Worm (Caenorhabditis elegans) whole organism, young adult: ENCODE measurements around the gene VM106R.1.

Experiments used
- B0019.2 ChIP-seq: fragments of 200-800 bp; sonication (Bioruptor generic); conservative IDR thresholded peaks from 2 replicates; pipeline ENCODE4 v1.3.6; 2022; ENCODE audit warnings: missing genetic modification reagents, missing genetic modification characterization, missing compliant biosample characterization
- B0035.1 ChIP-seq: sonication (generic microtip); optimal IDR thresholded peaks from 2 replicates; lab custom pipeline; 2016; ENCODE audit warnings: missing genetic modification characterization, mild to moderate bottlenecking, missing compliant biosample characterization, missing genotype, missing genetic modification reagents
- B0336.3 ChIP-seq: fragments of 200-800 bp; sonication (Bioruptor generic); IDR thresholded peaks from 2 replicates; pipeline ENCODE4 v1.3.6; 2022; ENCODE audit warnings: missing genetic modification characterization, missing compliant biosample characterization
- F10E7.11 ChIP-seq: sonication (generic microtip); optimal IDR thresholded peaks from 2 replicates; lab custom pipeline; 2017; ENCODE audit warnings: mild to moderate bottlenecking, missing genetic modification characterization, moderate library complexity, missing compliant biosample characterization
- F23B12.7 ChIP-seq: sonication (generic microtip); optimal IDR thresholded peaks from 2 replicates; lab custom pipeline; 2017; ENCODE audit warnings: missing genetic modification characterization, mild to moderate bottlenecking, missing compliant biosample characterization, antibody characterized with exemption, moderate library complexity; ENCODE audit not compliant: insufficient read depth
- F49E8.2 ChIP-seq: sonication (generic microtip); optimal IDR thresholded peaks from 3 replicates; lab custom pipeline; 2017; ENCODE audit warnings: missing genetic modification characterization, mild to moderate bottlenecking, missing compliant biosample characterization, antibody characterized with exemption, moderate library complexity; ENCODE audit not compliant: insufficient read depth
- F52B5.7 ChIP-seq: sonication (generic microtip); optimal IDR thresholded peaks from 2 replicates; lab custom pipeline; 2016; ENCODE audit warnings: mild to moderate bottlenecking, missing genetic modification characterization, missing compliant biosample characterization
- T26A5.8 ChIP-seq: sonication (generic microtip); optimal IDR thresholded peaks from 2 replicates; lab custom pipeline; 2016; ENCODE audit warnings: missing genetic modification characterization, missing compliant biosample characterization
- Y53F4B.3 ChIP-seq: fragments of 200-800 bp; sonication (Bioruptor generic); IDR thresholded peaks from 2 replicates; pipeline ENCODE4 v1.3.6; 2022; ENCODE audit warnings: missing genetic modification reagents, missing genetic modification characterization, missing compliant biosample characterization
- Y53G8AR.9 ChIP-seq: fragments of 200-800 bp; sonication (Bioruptor generic); conservative IDR thresholded peaks from 2 replicates; pipeline ENCODE4 v1.3.6; 2022; ENCODE audit warnings: missing genetic modification reagents, missing genetic modification characterization, missing compliant biosample characterization
- Y56A3A.18 ChIP-seq: fragments of 200-800 bp; sonication (Bioruptor generic); IDR thresholded peaks from 2 replicates; pipeline ENCODE4 v1.3.6; 2022; ENCODE audit warnings: missing genetic modification reagents, missing genetic modification characterization, missing compliant biosample characterization
- Y95B8A.8 ChIP-seq: fragments of 200-800 bp; sonication (Bioruptor generic); IDR thresholded peaks from 2 replicates; pipeline ENCODE4 v1.3.6; 2022; ENCODE audit warnings: missing genetic modification reagents, missing genetic modification characterization, missing compliant biosample characterization
- attf-6 ChIP-seq: fragments of 200-800 bp; sonication (Bioruptor generic); IDR thresholded peaks from 2 replicates; pipeline ENCODE4 v1.3.6; 2022; ENCODE audit warnings: missing genetic modification reagents, missing genetic modification characterization, missing compliant biosample characterization
- cebp-1 ChIP-seq, 2 experiments: fragments of 200-800 bp in 1 of 2; sonication (Bioruptor generic) in 1 of 2; sonication (generic microtip) in 1 of 2; IDR thresholded peaks in 1 of 2; optimal IDR thresholded peaks in 1 of 2; 2 replicates each; pipeline versions ENCODE4 v1.3.6 to Lab custom; 2017 to 2022; ENCODE audit warnings: missing compliant biosample characterization in 2 of 2, missing genetic modification characterization in 2 of 2, mild to moderate bottlenecking in 1 of 2, missing genetic modification reagents in 1 of 2, moderate library complexity in 1 of 2
- cebp-2 ChIP-seq: fragments of 200-800 bp; sonication (Bioruptor generic); IDR thresholded peaks from 2 replicates; pipeline ENCODE4 v1.3.6; 2022; ENCODE audit warnings: missing genetic modification characterization, missing compliant biosample characterization
- ceh-27 ChIP-seq: fragments of 200-800 bp; sonication (Bioruptor generic); optimal IDR thresholded peaks from 2 replicates; lab custom pipeline; 2018; ENCODE audit warnings: mild to moderate bottlenecking, missing genetic modification characterization, moderate library complexity, missing compliant biosample characterization
- ceh-40 ChIP-seq: fragments of 200-800 bp; sonication (Bioruptor generic); IDR thresholded peaks from 2 replicates; pipeline ENCODE4 v1.3.6; 2022; ENCODE audit warnings: missing genetic modification characterization, missing compliant biosample characterization
- dpff-1 ChIP-seq: sonication (generic microtip); optimal IDR thresholded peaks from 2 replicates; lab custom pipeline; 2017; ENCODE audit warnings: mild to moderate bottlenecking, missing genetic modification characterization, missing compliant biosample characterization
- dpl-1 ChIP-seq: fragments of 150-350 bp; optimal IDR thresholded peaks from 2 replicates; lab custom pipeline; 2014; ENCODE audit warnings: missing biosample characterization, missing genetic modification reagents, missing genetic modification characterization
- efl-1 ChIP-seq: fragments of 150-350 bp; optimal IDR thresholded peaks from 2 replicates; lab custom pipeline; 2014; ENCODE audit warnings: missing biosample characterization, missing genetic modification reagents, missing genetic modification characterization
- egl-18 ChIP-seq: fragments of 200-800 bp; sonication (Bioruptor generic); IDR thresholded peaks from 2 replicates; pipeline ENCODE4 v1.3.6; 2022; ENCODE audit warnings: missing genetic modification reagents, missing genetic modification characterization, missing compliant biosample characterization
- egl-44 ChIP-seq: fragments of 200-800 bp; sonication (Bioruptor generic); IDR thresholded peaks from 2 replicates; pipeline ENCODE4 v1.3.6; 2022; ENCODE audit warnings: missing genetic modification reagents, missing genetic modification characterization, missing compliant biosample characterization
- ekl-4 ChIP-seq: fragments of 200-800 bp; sonication (Bioruptor generic); IDR thresholded peaks from 2 replicates; pipeline ENCODE4 v1.3.6; 2022; ENCODE audit warnings: missing genetic modification reagents, missing genetic modification characterization, missing compliant biosample characterization
- ets-4 ChIP-seq: fragments of 200-800 bp; sonication (Bioruptor generic); optimal IDR thresholded peaks from 2 replicates; lab custom pipeline; 2018; ENCODE audit warnings: mild to moderate bottlenecking, missing genetic modification characterization, missing compliant biosample characterization
- gei-17 ChIP-seq: fragments of 200-800 bp; sonication (Bioruptor generic); optimal IDR thresholded peaks from 2 replicates; lab custom pipeline; 2018; ENCODE audit warnings: mild to moderate bottlenecking, missing genetic modification characterization, missing compliant biosample characterization
- hrde-1 ChIP-seq: sonication (generic microtip); optimal IDR thresholded peaks from 2 replicates; lab custom pipeline; 2016; ENCODE audit warnings: missing genetic modification characterization, mild to moderate bottlenecking, missing compliant biosample characterization, moderate library complexity, missing genotype, missing genetic modification reagents, borderline replicate concordance
- hsf-1 ChIP-seq: fragments of 200-800 bp; sonication (Bioruptor generic); IDR thresholded peaks from 2 replicates; pipeline ENCODE4 v1.3.6; 2022; ENCODE audit warnings: missing genetic modification reagents, missing genetic modification characterization, missing compliant biosample characterization
- let-526 ChIP-seq: fragments of 200-800 bp; sonication (Bioruptor generic); IDR thresholded peaks from 2 replicates; pipeline ENCODE4 v1.3.6; 2022; ENCODE audit warnings: missing genetic modification reagents, missing genetic modification characterization, missing compliant biosample characterization
- lin-40 ChIP-seq: sonication (generic microtip); optimal IDR thresholded peaks from 2 replicates; lab custom pipeline; 2016; ENCODE audit warnings: missing genetic modification characterization, mild to moderate bottlenecking, missing compliant biosample characterization, missing genotype, missing genetic modification reagents
- lin-54 ChIP-seq: fragments of 200-800 bp; sonication (Bioruptor generic); optimal IDR thresholded peaks from 2 replicates; lab custom pipeline; 2018; ENCODE audit warnings: mild to moderate bottlenecking, missing genetic modification characterization, missing compliant biosample characterization
- lsl-1 ChIP-seq: fragments of 200-800 bp; sonication (Bioruptor generic); optimal IDR thresholded peaks from 2 replicates; lab custom pipeline; 2018; ENCODE audit warnings: mild to moderate bottlenecking, missing genetic modification characterization, moderate library complexity, missing compliant biosample characterization
- mcd-1 ChIP-seq: fragments of 200-800 bp; sonication (Bioruptor generic); IDR thresholded peaks from 2 replicates; pipeline ENCODE4 v1.3.6; 2022; ENCODE audit warnings: missing genetic modification reagents, missing genetic modification characterization, missing compliant biosample characterization
- mel-28 ChIP-seq: sonication (generic microtip); optimal IDR thresholded peaks from 2 replicates; lab custom pipeline; 2016; ENCODE audit warnings: borderline replicate concordance, mild to moderate bottlenecking, missing genetic modification characterization, missing compliant biosample characterization
- mes-4 ChIP-seq: sonication (generic microtip); optimal IDR thresholded peaks from 2 replicates; lab custom pipeline; 2016; ENCODE audit warnings: missing genotype, missing genetic modification characterization, missing compliant biosample characterization
- nfya-1 ChIP-seq: sonication (generic microtip); optimal IDR thresholded peaks from 2 replicates; lab custom pipeline; 2017; ENCODE audit warnings: antibody characterized with exemption, missing compliant biosample characterization, missing genetic modification characterization, borderline replicate concordance; ENCODE audit not compliant: insufficient read depth
- nhr-179 ChIP-seq: sonication (generic microtip); optimal IDR thresholded peaks from 2 replicates; lab custom pipeline; 2016; ENCODE audit warnings: mild to moderate bottlenecking, missing genetic modification characterization, missing compliant biosample characterization
- rec-8 ChIP-seq, 2 experiments: sonication (generic microtip); optimal IDR thresholded peaks; 2 replicates each; lab custom pipeline; 2016; ENCODE audit warnings: mild to moderate bottlenecking in 2 of 2, missing genetic modification characterization in 2 of 2, missing genetic modification reagents in 2 of 2, missing genotype in 2 of 2, missing biosample characterization in 1 of 2, missing compliant biosample characterization in 1 of 2, moderate library complexity in 1 of 2
- snpc-1.1 ChIP-seq: sonication (generic microtip); optimal IDR thresholded peaks from 2 replicates; lab custom pipeline; 2017; ENCODE audit warnings: missing genetic modification characterization, mild to moderate bottlenecking, missing compliant biosample characterization, antibody characterized with exemption, moderate library complexity, missing genotype, missing genetic modification reagents; ENCODE audit not compliant: insufficient read depth
- somi-1 ChIP-seq: fragments of 200-800 bp; sonication (Bioruptor generic); optimal IDR thresholded peaks from 2 replicates; lab custom pipeline; 2018; ENCODE audit warnings: mild to moderate bottlenecking, missing genetic modification characterization, missing compliant biosample characterization
- sptf-2 ChIP-seq: fragments of 200-800 bp; sonication (Bioruptor generic); optimal IDR thresholded peaks from 2 replicates; lab custom pipeline; 2018; ENCODE audit warnings: mild to moderate bottlenecking, missing genetic modification characterization, missing compliant biosample characterization
- tbp1 ChIP-seq: fragments of 200-800 bp; sonication (Bioruptor generic); optimal IDR thresholded peaks from 2 replicates; lab custom pipeline; 2018; ENCODE audit warnings: mild to moderate bottlenecking, missing genetic modification characterization, missing compliant biosample characterization
- zfh-2 ChIP-seq: fragments of 200-800 bp; sonication (Bioruptor generic); conservative IDR thresholded peaks from 2 replicates; pipeline ENCODE4 v1.3.6; 2022; ENCODE audit warnings: missing genetic modification reagents, missing genetic modification characterization, missing compliant biosample characterization
- ztf-25 ChIP-seq: fragments of 200-800 bp; sonication (Bioruptor generic); IDR thresholded peaks from 2 replicates; pipeline ENCODE4 v1.3.6; 2022; ENCODE audit warnings: missing genetic modification reagents, missing genetic modification characterization, missing compliant biosample characterization

Gene VM106R.1

DNA sequence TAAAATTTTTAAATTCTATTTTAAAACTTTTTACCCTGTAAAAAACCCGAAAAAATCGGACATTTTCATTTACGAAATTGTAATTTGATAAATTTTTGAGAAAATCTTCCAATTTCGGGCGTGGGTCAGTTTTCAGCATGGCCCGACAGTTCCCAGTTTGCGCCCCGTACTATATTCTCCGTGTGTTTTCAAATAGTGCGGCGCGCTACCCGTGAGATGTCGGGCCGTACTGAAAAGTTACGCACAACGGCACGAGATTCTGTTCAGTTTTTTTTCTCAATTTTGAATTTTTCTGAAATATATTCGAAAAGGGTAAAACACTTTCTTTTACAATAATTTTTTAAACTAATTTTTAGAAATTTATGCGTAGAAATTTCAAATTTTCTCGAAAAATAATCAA, 18.1 kb upstream of the VM106R.1 start (continued):
- peak; percentile 48 for TF ChIP-seq snpc-1.1 (tag; lab: Kevin White, UChicago)
- TF ChIP-seq ztf-25 (GFP tag; lab: Robert Waterston, UW), result no peak
- TF ChIP-seq somi-1 (GFP tag; lab: Kevin White, UChicago), result no peak

DNA sequence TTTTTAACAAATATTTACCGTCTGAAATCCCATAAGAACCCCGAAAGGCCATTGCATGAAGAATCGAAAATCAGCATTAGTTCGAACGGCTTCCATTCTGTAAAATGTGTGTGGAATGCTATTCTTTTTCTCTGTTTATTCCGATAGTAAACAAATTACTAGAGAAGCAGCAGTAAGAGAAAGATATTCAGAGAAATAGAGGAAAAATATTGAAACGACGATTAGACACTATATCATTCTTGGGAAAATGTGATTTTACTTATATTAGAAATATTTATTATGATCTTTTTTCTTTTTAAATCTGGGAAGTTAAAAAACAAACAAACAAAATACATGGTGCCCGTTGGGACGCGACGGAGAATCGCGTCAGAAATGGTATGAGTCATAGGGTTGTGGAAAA, 14.5 kb upstream of the VM106R.1 start, which contains the start of gene M106.8:
Gene M106.8, minus strand, starts transcription at position 101 of the 400 bp plus-strand sequence.
- TF ChIP-seq F10E7.11 (tag; lab: Kevin White, UChicago) (no peak), sptf-2 (GFP tag; lab: Kevin White, UChicago) (no peak), B0035.1 (no peak), Y53G8AR.9 (GFP tag; lab: Robert Waterston, UW) (no peak), egl-44 (GFP tag; lab: Robert Waterston, UW) (no peak), mes-4 (tag; lab: Kevin White, UChicago) (no peak), egl-18 (no peak), F23B12.7 (tag; lab: Kevin White, UChicago) (no peak), tbp1 (no peak)
- TF ChIP-seq, all 124 proteins: peak for 0

DNA sequence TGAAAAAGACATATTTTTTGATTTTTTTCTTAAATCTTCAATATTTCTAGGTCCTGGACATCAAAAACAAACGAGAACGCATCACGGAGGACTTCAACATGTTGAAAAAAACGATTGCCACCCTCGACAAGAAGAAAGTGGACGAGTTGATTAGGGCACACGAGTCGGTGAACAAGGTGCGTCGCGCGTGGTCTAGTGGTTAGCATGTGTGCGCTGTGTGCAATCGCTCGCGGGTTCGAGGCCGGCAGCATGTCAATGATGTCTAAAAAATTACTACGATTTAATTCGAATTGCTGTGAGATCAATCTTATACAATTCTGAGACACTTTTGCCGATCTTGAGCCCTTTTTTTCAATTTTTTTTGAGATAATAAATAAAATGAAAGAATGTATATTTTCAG, 11.1 kb upstream of the VM106R.1 start:
- TF ChIP-seq ekl-4 (GFP tag; lab: Robert Waterston, UW), result peak; percentile 83
- TF ChIP-seq egl-44 (GFP tag; lab: Robert Waterston, UW), result peak; percentile 63; the same call in 1 of the 2 replicates
- TF ChIP-seq let-526 (GFP tag; lab: Robert Waterston, UW), result peak; percentile 85
- peak; percentile 76 to 94 for TF ChIP-seq rec-8 (tag; optimal IDR thresholded peaks at IDR 0.05; lab: Kevin White, UChicago)
- 0 out of 2 replicates have a peak, but pooled peaks have one; percentile 61 for TF ChIP-seq Y56A3A.18 (GFP tag; lab: Robert Waterston, UW)
- no peak for TF ChIP-seq nhr-179 (tag; lab: Kevin White, UChicago)
- 0 out of 2 replicates have a peak, but pooled peaks have one; percentile 19 for TF ChIP-seq B0019.2 (GFP tag; lab: Robert Waterston, UW)
- peak; percentile 80 for TF ChIP-seq F52B5.7 (tag; lab: Kevin White, UChicago)
- TF ChIP-seq hsf-1 (GFP tag; lab: Robert Waterston, UW), result 0 out of 2 replicates have a peak, but pooled peaks have one; percentile 25
- no peak for TF ChIP-seq nfya-1
- TF ChIP-seq Y53F4B.3, result no peak
- TF ChIP-seq cebp-2 (GFP tag; lab: Robert Waterston, UW), result peak; percentile 74; the same call in 1 of the 2 replicates
- TF ChIP-seq ets-4 (GFP tag; lab: Kevin White, UChicago), result peak; percentile 44
- TF ChIP-seq efl-1, result peak; percentile 30
- TF ChIP-seq mcd-1 (GFP tag; lab: Robert Waterston, UW), result peak; percentile 80
- TF ChIP-seq lin-54 (GFP tag; lab: Kevin White, UChicago), result peak; percentile 81
- no peak for TF ChIP-seq dpff-1
- peak; percentile 48 for TF ChIP-seq B0035.1
- peak; percentile 78 for TF ChIP-seq lin-40 (tag; lab: Kevin White, UChicago)
- TF ChIP-seq ceh-40 (GFP tag; lab: Robert Waterston, UW), result peak; percentile 69; the same call in 1 of the 2 replicates
- peak; percentile 67 for TF ChIP-seq lsl-1 (GFP tag; lab: Kevin White, UChicago)
- TF ChIP-seq ceh-27 (GFP tag; lab: Kevin White, UChicago), result peak; percentile 92
- peak; percentile 81 for TF ChIP-seq B0336.3
- peak; percentile 61 for TF ChIP-seq mel-28 (tag; lab: Kevin White, UChicago)
- peak; percentile 34 for TF ChIP-seq F49E8.2
- TF ChIP-seq zfh-2, result peak; percentile 64
- peak; percentile 37; the same call in 1 of the 2 replicates for TF ChIP-seq cebp-1 (GFP tag; IDR thresholded peaks at IDR 0.05; lab: Robert Waterston, UW)
- TF ChIP-seq cebp-1 (tag; optimal IDR thresholded peaks at IDR 0.05; lab: Kevin White, UChicago), result peak; percentile 76
- no peak for TF ChIP-seq gei-17 (GFP tag; lab: Kevin White, UChicago)
- peak; percentile 57 for TF ChIP-seq T26A5.8 (tag; lab: Kevin White, UChicago)
- peak; percentile 34; the same call in 1 of the 2 replicates for TF ChIP-seq attf-6 (GFP tag; lab: Robert Waterston, UW)
- no peak for TF ChIP-seq dpl-1 (GFP tag; lab: Kevin White, UChicago)
- TF ChIP-seq Y95B8A.8, result peak; percentile 78; the same call in 1 of the 2 replicates
- peak; percentile 81 for TF ChIP-seq hrde-1 (tag; lab: Kevin White, UChicago)
